Fruit fly (Drosophila melanogaster): ENCODE data around the gene CG9921.

The CG9921 gene

DNA sequence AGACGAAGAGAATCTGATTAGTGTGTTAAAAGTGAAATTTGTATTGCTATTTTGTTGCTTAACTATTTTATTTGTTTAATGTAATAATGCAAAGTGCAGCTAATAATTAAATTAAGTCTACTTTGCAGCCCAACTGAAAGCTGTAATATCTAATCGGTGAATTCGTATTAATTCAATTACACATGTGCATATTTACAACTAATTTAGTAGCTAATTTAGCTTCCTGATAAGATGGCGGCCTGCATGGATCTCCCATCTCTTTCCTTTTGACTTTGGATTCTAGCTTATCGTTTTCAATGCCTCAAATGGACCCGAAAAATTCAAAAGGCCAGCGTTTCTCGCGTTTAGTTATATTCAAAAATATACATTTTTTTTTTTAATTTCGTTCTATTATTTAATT is 23.6 kb downstream of the CG9921 start:
- TF ChIP-seq CG14711 (tag; optimal IDR thresholded peaks at IDR 0.05) (no peak), CG5204 (GFP tag; optimal IDR thresholded peaks at IDR 0.05) (no peak), cic (GFP tag; optimal IDR thresholded peaks at IDR 0.05) (no peak), CG1620 (GFP tag; optimal IDR thresholded peaks at IDR 0.05) (no peak), CG12768 (GFP tag; optimal IDR thresholded peaks at IDR 0.05) (no peak), CG7045 (GFP tag; optimal IDR thresholded peaks at IDR 0.05) (no peak), CG11617 (GFP tag; optimal IDR thresholded peaks at IDR 0.05) (no peak), CG33017 (tag; optimal IDR thresholded peaks at IDR 0.05) (no peak), pad (GFP tag; optimal IDR thresholded peaks at IDR 0.05) (no peak), tj (GFP tag; optimal IDR thresholded peaks at IDR 0.05) (no peak), toe (GFP tag; optimal IDR thresholded peaks at IDR 0.05) (no peak), bab1 (GFP tag; optimal IDR thresholded peaks at IDR 0.05) (no peak), kay (GFP tag; ENCODE audit: borderline replicate concordance) (no peak), CG7101 (tag; optimal IDR thresholded peaks at IDR 0.05) (no peak), Hr96 (GFP tag; optimal IDR thresholded peaks at IDR 0.05) (no peak)

DNA sequence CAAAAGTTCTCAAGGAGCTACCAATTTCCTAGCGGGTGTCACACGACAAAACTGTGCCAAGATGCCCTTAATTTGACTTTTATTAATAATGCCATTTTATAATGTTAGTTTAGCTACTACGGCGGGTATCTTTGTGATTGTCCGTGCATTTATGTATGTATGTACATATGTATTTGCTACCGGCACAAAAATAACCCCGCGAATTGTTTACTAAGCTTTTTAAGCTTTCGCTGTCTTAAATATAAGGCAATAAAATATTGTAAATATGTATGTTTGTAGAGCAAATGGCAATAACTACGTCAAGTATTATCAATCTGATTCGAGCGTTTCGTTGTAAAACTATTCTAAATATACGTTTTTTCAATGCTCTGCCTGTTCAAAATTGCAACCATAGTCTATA is 24.4 kb downstream of the CG9921 start:
- no peak for TF ChIP-seq CG12768 (GFP tag; optimal IDR thresholded peaks at IDR 0.05)
- TF ChIP-seq kay (GFP tag; ENCODE audit: borderline replicate concordance): peak; percentile 87
- TF ChIP-seq Mnt (GFP tag; optimal IDR thresholded peaks at IDR 0.05): no peak
- TF ChIP-seq CG11617 (GFP tag; optimal IDR thresholded peaks at IDR 0.05): no peak
- no peak for TF ChIP-seq CG33017 (tag; optimal IDR thresholded peaks at IDR 0.05)
- TF ChIP-seq ovo (GFP tag; optimal IDR thresholded peaks at IDR 0.05): no peak
- TF ChIP-seq Hr96 (GFP tag; optimal IDR thresholded peaks at IDR 0.05): no peak
- TF ChIP-seq cnc (optimal IDR thresholded peaks at IDR 0.05): no peak
- no peak for TF ChIP-seq pad (GFP tag; optimal IDR thresholded peaks at IDR 0.05)
- peak; percentile 47 for TF ChIP-seq tj (GFP tag; optimal IDR thresholded peaks at IDR 0.05)
- TF ChIP-seq cic (GFP tag; optimal IDR thresholded peaks at IDR 0.05): peak; percentile 71
- TF ChIP-seq CG7101 (tag; optimal IDR thresholded peaks at IDR 0.05): no peak

DNA sequence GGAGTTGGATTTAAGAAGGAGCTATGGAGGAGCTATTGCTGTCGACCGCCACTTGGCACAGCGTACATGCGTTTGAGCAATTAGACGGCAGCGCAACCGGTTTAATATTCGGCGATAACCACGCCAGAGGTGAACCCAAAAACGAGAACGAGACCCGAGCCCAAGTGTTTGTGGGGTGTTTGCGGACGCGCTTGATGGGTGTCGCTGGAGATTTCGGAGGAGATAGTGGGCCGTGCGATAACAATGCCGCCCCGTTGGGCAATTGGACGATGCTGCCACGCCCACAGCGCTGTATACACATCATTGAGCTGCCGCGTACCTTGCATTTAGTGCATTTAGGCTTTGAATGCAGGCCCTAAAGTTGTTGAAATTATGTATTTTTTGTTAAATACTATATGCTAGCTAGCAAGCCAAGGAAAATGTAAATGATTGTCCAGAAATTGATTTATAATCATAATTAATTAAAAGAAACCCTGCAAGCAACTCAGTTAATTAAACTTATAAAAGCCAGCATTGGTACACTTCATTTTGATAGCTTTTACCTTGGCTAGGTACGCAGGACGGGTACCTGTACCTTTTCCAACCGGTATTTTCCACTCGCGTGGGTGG is 25.0 kb downstream of the CG9921 start, which contains the start of gene Had1:
Gene Had1, minus strand, starts transcription at position 358 of the 609 bp plus-strand sequence.
- no peak for TF ChIP-seq cic (GFP tag; optimal IDR thresholded peaks at IDR 0.05)
- no peak for TF ChIP-seq tj (GFP tag; optimal IDR thresholded peaks at IDR 0.05)
- TF ChIP-seq ovo (GFP tag; optimal IDR thresholded peaks at IDR 0.05): no peak
- no peak for TF ChIP-seq CG33017 (tag; optimal IDR thresholded peaks at IDR 0.05)
- no peak for TF ChIP-seq Hr96 (GFP tag; optimal IDR thresholded peaks at IDR 0.05)
- TF ChIP-seq kay (GFP tag; ENCODE audit: borderline replicate concordance): no peak
- TF ChIP-seq CG14711 (tag; optimal IDR thresholded peaks at IDR 0.05): no peak
- no peak for TF ChIP-seq CG5204 (GFP tag; optimal IDR thresholded peaks at IDR 0.05)
- TF ChIP-seq Crg-1 (GFP tag; optimal IDR thresholded peaks at IDR 0.05): no peak
- no peak for TF ChIP-seq CG12768 (GFP tag; optimal IDR thresholded peaks at IDR 0.05)
- no peak for TF ChIP-seq toe (GFP tag; optimal IDR thresholded peaks at IDR 0.05)

DNA sequence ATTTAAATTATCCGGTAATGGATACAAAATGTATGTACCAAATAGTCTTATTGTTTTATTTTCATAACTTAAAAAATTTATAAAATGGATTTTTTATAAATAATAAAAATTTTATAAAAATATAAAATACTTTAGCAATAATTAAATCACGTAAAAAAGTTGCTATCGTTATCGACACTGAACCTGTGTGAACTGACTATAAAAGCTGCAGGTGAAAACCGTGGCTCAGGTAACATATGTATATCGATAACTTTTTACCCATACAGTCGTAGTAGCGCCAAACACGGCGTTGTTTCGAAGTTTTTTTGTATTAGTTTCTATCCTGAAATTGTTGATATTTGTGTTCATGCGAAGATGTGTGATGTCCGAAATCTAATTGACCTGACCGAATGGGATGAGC is 29.8 kb downstream of the CG9921 start, which contains the start of gene CG3679:
Gene CG3679, plus strand, starts transcription at position 235 of the 400 bp plus-strand sequence.
- peak; percentile 5 for TF ChIP-seq CG14711 (tag; optimal IDR thresholded peaks at IDR 0.05)
- no peak for TF ChIP-seq Hr96 (GFP tag; optimal IDR thresholded peaks at IDR 0.05)

DNA sequence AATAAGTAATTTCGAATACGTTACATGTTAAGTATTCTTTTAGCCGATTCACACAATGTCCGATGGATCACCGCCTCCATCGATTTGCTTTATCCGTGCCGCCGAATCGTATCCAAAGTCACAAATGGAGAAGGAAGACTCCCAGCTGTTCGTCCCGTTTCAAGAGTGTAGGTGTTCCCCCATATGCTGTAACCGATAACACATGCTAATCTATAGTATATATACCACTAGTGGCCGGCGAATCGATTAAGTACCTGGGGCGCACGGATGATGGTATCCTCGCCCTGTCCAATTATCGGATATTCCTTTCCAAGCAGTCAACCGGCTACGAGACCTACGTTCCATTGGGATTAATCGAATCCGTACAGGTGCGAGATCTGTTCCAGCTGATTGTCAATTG is 35.8 kb downstream of the CG9921 start, which contains the start of gene ERp44:
Gene ERp44, minus strand, starts transcription at position 101 of the 400 bp plus-strand sequence.
- TF ChIP-seq toe (GFP tag; optimal IDR thresholded peaks at IDR 0.05): no peak
- no peak for TF ChIP-seq Crg-1 (GFP tag; optimal IDR thresholded peaks at IDR 0.05)
- no peak for TF ChIP-seq CG7045 (GFP tag; optimal IDR thresholded peaks at IDR 0.05)
- no peak for TF ChIP-seq Clk (GFP tag; optimal IDR thresholded peaks at IDR 0.05)
- TF ChIP-seq CG1620 (GFP tag; optimal IDR thresholded peaks at IDR 0.05): no peak
- no peak for TF ChIP-seq kay (GFP tag; ENCODE audit: borderline replicate concordance)
- TF ChIP-seq Mnt (GFP tag; optimal IDR thresholded peaks at IDR 0.05): no peak
- no peak for TF ChIP-seq cic (GFP tag; optimal IDR thresholded peaks at IDR 0.05)
- TF ChIP-seq tj (GFP tag; optimal IDR thresholded peaks at IDR 0.05): no peak

DNA sequence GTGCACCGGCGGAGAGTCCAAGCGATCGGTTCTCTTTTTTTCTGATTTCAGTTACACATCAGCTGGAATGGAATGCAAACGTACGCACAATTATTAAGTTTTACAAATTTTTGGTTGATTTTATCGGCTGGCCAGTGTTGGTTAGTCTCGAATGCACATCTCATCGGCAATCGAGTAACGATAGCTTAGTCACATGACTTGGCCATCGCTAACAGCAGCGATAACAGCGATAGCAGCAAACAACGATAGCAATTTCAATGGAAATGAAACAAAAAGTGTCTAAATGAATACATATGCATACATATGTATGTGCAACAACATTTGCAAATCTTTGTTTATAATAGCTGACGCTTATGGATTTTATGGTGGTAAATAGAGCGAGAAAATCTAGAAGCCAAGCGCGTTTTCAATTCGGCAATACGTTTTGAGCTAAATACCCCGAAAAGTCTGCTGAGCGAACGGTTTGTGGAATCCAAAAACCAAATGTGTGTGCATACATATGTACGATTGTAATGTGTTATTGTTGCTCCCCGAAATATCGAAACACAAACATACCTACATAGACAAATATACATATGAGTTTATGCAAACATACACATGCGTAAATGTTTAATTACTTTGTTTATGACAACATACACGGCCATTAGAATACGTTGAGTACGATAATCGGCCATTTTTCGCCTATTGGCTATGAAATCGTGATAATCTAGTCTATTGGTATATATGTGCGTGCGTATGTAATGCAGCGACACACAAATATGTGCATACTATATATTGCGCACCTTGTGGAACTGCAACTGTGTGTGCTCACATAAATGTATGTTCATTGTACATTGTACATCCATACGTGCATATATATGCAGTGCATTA is 36.7 kb downstream of the CG9921 start, which contains the start of gene CG3632:
Gene CG3632, plus strand, starts transcription at position 249 of the 870 bp plus-strand sequence.
- peak; percentile 66 for TF ChIP-seq CG14711 (tag; optimal IDR thresholded peaks at IDR 0.05)
- peak; percentile 73 for TF ChIP-seq bab1 (GFP tag; optimal IDR thresholded peaks at IDR 0.05)
- TF ChIP-seq cnc (optimal IDR thresholded peaks at IDR 0.05): no peak
- TF ChIP-seq toe (GFP tag; optimal IDR thresholded peaks at IDR 0.05): no peak
- peak; percentile 74 for TF ChIP-seq ovo (GFP tag; optimal IDR thresholded peaks at IDR 0.05)
- TF ChIP-seq CG7101 (tag; optimal IDR thresholded peaks at IDR 0.05): peak; percentile 81
- TF ChIP-seq CG1620 (GFP tag; optimal IDR thresholded peaks at IDR 0.05): peak; percentile 89
- TF ChIP-seq Crg-1 (GFP tag; optimal IDR thresholded peaks at IDR 0.05): peak; percentile 89
- TF ChIP-seq kay (GFP tag; ENCODE audit: borderline replicate concordance): no peak
- TF ChIP-seq CG5204 (GFP tag; optimal IDR thresholded peaks at IDR 0.05): no peak
- peak; percentile 50 for TF ChIP-seq CG11617 (GFP tag; optimal IDR thresholded peaks at IDR 0.05)
- peak; percentile 86 for TF ChIP-seq Mnt (GFP tag; optimal IDR thresholded peaks at IDR 0.05)
- peak; percentile 33 for TF ChIP-seq CG33017 (tag; optimal IDR thresholded peaks at IDR 0.05)
- no peak for TF ChIP-seq Clk (GFP tag; optimal IDR thresholded peaks at IDR 0.05)
- TF ChIP-seq CG12768 (GFP tag; optimal IDR thresholded peaks at IDR 0.05): no peak
- TF ChIP-seq Hr96 (GFP tag; optimal IDR thresholded peaks at IDR 0.05): no peak
- TF ChIP-seq pad (GFP tag; optimal IDR thresholded peaks at IDR 0.05): peak; percentile 68
- TF ChIP-seq tj (GFP tag; optimal IDR thresholded peaks at IDR 0.05): peak; percentile 94
- TF ChIP-seq cic (GFP tag; optimal IDR thresholded peaks at IDR 0.05): peak; percentile 46
- peak; percentile 28 for TF ChIP-seq CG7045 (GFP tag; optimal IDR thresholded peaks at IDR 0.05)

Data from whole organism, adult.